Fruit fly (Drosophila melanogaster) whole organism, adult: Measurements from ENCODE around the gene CG6345.

Experiments
- CG11617 ChIP-seq: fragments of 200-800 bp; sonication (Bioruptor generic); optimal IDR thresholded peaks from 2 replicates; lab custom pipeline; 2017; ENCODE audit warnings: mild to moderate bottlenecking, missing biosample characterization, missing genetic modification reagents, missing genetic modification characterization
- CG12768 ChIP-seq: fragments of 200-800 bp; sonication (Bioruptor generic); optimal IDR thresholded peaks from 2 replicates; lab custom pipeline; 2017; ENCODE audit warnings: missing biosample characterization, missing genetic modification characterization, mild to moderate bottlenecking, moderate library complexity, missing genetic modification reagents
- CG14711 ChIP-seq: fragments of 200-800 bp; sonication (Bioruptor generic); optimal IDR thresholded peaks from 2 replicates; lab custom pipeline; 2018; ENCODE audit warnings: missing biosample characterization, mild to moderate bottlenecking, missing genetic modification characterization, moderate library complexity
- CG1620 ChIP-seq: fragments of 200-800 bp; sonication (Bioruptor generic); optimal IDR thresholded peaks from 2 replicates; lab custom pipeline; 2016; ENCODE audit warnings: missing biosample characterization, missing genetic modification characterization
- CG33017 ChIP-seq: fragments of 200-800 bp; sonication (Bioruptor generic); optimal IDR thresholded peaks from 2 replicates; lab custom pipeline; 2018; ENCODE audit warnings: missing biosample characterization, mild to moderate bottlenecking, missing genetic modification characterization, moderate library complexity
- CG5204 ChIP-seq: fragments of 200-800 bp; sonication (Bioruptor generic); optimal IDR thresholded peaks from 2 replicates; lab custom pipeline; 2016; ENCODE audit warnings: missing biosample characterization, missing genetic modification characterization
- CG7045 ChIP-seq: fragments of 200-800 bp; sonication (Bioruptor generic); optimal IDR thresholded peaks from 2 replicates; lab custom pipeline; 2017; ENCODE audit warnings: missing biosample characterization, mild to moderate bottlenecking, missing genetic modification characterization
- CG7101 ChIP-seq: fragments of 200-800 bp; sonication (Bioruptor generic); optimal IDR thresholded peaks from 2 replicates; lab custom pipeline; 2018; ENCODE audit warnings: missing biosample characterization, mild to moderate bottlenecking, missing genetic modification characterization, moderate library complexity
- Clk ChIP-seq: fragments of 200-800 bp; sonication (Bioruptor generic); optimal IDR thresholded peaks from 2 replicates; lab custom pipeline; 2017; ENCODE audit warnings: missing biosample characterization, missing genetic modification characterization
- Crg-1 ChIP-seq: fragments of 200-800 bp; sonication (Bioruptor generic); optimal IDR thresholded peaks from 2 replicates; lab custom pipeline; 2016; ENCODE audit warnings: missing biosample characterization, missing genetic modification characterization
- Hr96 ChIP-seq: fragments of 200-800 bp; sonication (Bioruptor generic); optimal IDR thresholded peaks from 2 replicates; lab custom pipeline; 2016; ENCODE audit warnings: missing biosample characterization, missing genetic modification characterization
- Mnt ChIP-seq: fragments of 200-800 bp; sonication (Bioruptor generic); optimal IDR thresholded peaks from 2 replicates; lab custom pipeline; 2016; ENCODE audit warnings: missing biosample characterization, mild to moderate bottlenecking, missing genetic modification characterization
- bab1 ChIP-seq: fragments of 200-800 bp; sonication (Bioruptor generic); optimal IDR thresholded peaks from 3 replicates; lab custom pipeline; 2019; ENCODE audit warnings: missing biosample characterization, mild to moderate bottlenecking, missing genetic modification characterization, moderate library complexity
- cic ChIP-seq: fragments of 200-800 bp; sonication (Bioruptor generic); optimal IDR thresholded peaks from 2 replicates; lab custom pipeline; 2017; ENCODE audit warnings: missing biosample characterization, mild to moderate bottlenecking, missing genetic modification characterization, moderate library complexity
- cnc ChIP-seq, 2 experiments: fragments of >200 bp; optimal IDR thresholded peaks; 2 replicates each; lab custom pipeline; 2017
- kay ChIP-seq: fragments of 200-800 bp; sonication (Bioruptor generic); peaks from one replicate; lab custom pipeline; 2016; ENCODE audit warnings: missing biosample characterization, missing genetic modification characterization, borderline replicate concordance
- ovo ChIP-seq: fragments of 200-800 bp; sonication (Bioruptor generic); optimal IDR thresholded peaks from 2 replicates; lab custom pipeline; 2016; ENCODE audit warnings: missing biosample characterization, missing genetic modification characterization
- pad ChIP-seq: fragments of 200-800 bp; sonication (Bioruptor generic); optimal IDR thresholded peaks from 3 replicates; lab custom pipeline; 2017; ENCODE audit warnings: missing biosample characterization, missing genetic modification characterization, mild to moderate bottlenecking, moderate library complexity, missing genetic modification reagents
- tj ChIP-seq: fragments of 200-800 bp; sonication (Bioruptor generic); optimal IDR thresholded peaks from 3 replicates; lab custom pipeline; 2017; ENCODE audit warnings: missing biosample characterization, mild to moderate bottlenecking, missing genetic modification characterization, moderate library complexity
- toe ChIP-seq: fragments of 200-800 bp; sonication (Bioruptor generic); optimal IDR thresholded peaks from 2 replicates; lab custom pipeline; 2016; ENCODE audit warnings: missing biosample characterization, missing genetic modification characterization

CG6345 gene

dm6 chr3R:10415923-10416322 lies at the start of gene CG6345:
CG6345 (minus strand) TSS chr3R:10416046.
- peak; percentile 42 for TF ChIP-seq CG14711 (tag; lab: Kevin White, UChicago)
- TF ChIP-seq cnc (optimal IDR thresholded peaks at IDR 0.05; lab: Kevin White, UChicago), result no peak
- no peak for TF ChIP-seq CG7045 (GFP tag; lab: Kevin White, UChicago)
- TF ChIP-seq Crg-1 (GFP tag; lab: Kevin White, UChicago), result peak; percentile 40
- TF ChIP-seq CG1620, result peak; percentile 63
- TF ChIP-seq CG5204, result no peak
- TF ChIP-seq CG11617 (GFP tag; lab: Kevin White, UChicago), result peak; percentile 31
- TF ChIP-seq bab1 (GFP tag; lab: Kevin White, UChicago), result peak; percentile 90
- TF ChIP-seq CG12768 (GFP tag; lab: Kevin White, UChicago), result no peak
- TF ChIP-seq kay (GFP tag; lab: Kevin White, UChicago), result no peak
- no peak for TF ChIP-seq Clk (GFP tag; lab: Kevin White, UChicago)
- peak; percentile 38 for TF ChIP-seq CG7101 (tag; lab: Kevin White, UChicago)
- peak; percentile 37 for TF ChIP-seq toe
- no peak for TF ChIP-seq tj
- TF ChIP-seq ovo (GFP tag; lab: Kevin White, UChicago), result no peak
- TF ChIP-seq Hr96 (GFP tag; lab: Kevin White, UChicago), result peak; percentile 48
- no peak for TF ChIP-seq CG33017 (tag; lab: Kevin White, UChicago)
- TF ChIP-seq cic (GFP tag; lab: Kevin White, UChicago), result no peak
- peak; percentile 64 for TF ChIP-seq Mnt (GFP tag; lab: Kevin White, UChicago)
- TF ChIP-seq pad, result peak; percentile 42

dm6 chr3R:10463548-10463947 lies 47.7 kb upstream of the CG6345 start:
- TF ChIP-seq CG12768 (GFP tag; lab: Kevin White, UChicago) (no peak), Clk (GFP tag; lab: Kevin White, UChicago) (no peak)

- TF ChIP-seq cnc (optimal IDR thresholded peaks at IDR 0.05; lab: Kevin White, UChicago) (no peak), bab1 (GFP tag; lab: Kevin White, UChicago) (no peak), Crg-1 (GFP tag; lab: Kevin White, UChicago) (no peak), kay (GFP tag; lab: Kevin White, UChicago) (no peak), CG14711 (tag; lab: Kevin White, UChicago) (no peak), CG11617 (GFP tag; lab: Kevin White, UChicago) (no peak), Hr96 (GFP tag; lab: Kevin White, UChicago) (no peak), Mnt (GFP tag; lab: Kevin White, UChicago) (no peak), cic (GFP tag; lab: Kevin White, UChicago) (no peak), ovo (GFP tag; lab: Kevin White, UChicago) (no peak), Clk (GFP tag; lab: Kevin White, UChicago) (no peak), tj (no peak)
These were observed 39.1 kb upstream of the CG6345 start for dm6 chr3R:10454909-10455308.

dm6 chr3R:10448957-10449356 lies 33.1 kb upstream of the CG6345 start:
- TF ChIP-seq tj (no peak), Crg-1 (GFP tag; lab: Kevin White, UChicago) (no peak), CG12768 (GFP tag; lab: Kevin White, UChicago) (no peak), bab1 (GFP tag; lab: Kevin White, UChicago) (no peak), Hr96 (GFP tag; lab: Kevin White, UChicago) (no peak), CG33017 (tag; lab: Kevin White, UChicago) (no peak), CG14711 (tag; lab: Kevin White, UChicago) (no peak), toe (no peak), kay (GFP tag; lab: Kevin White, UChicago) (no peak), ovo (GFP tag; lab: Kevin White, UChicago) (no peak), CG11617 (GFP tag; lab: Kevin White, UChicago) (no peak), CG5204 (no peak), cnc (optimal IDR thresholded peaks at IDR 0.05; lab: Kevin White, UChicago) (no peak), CG7045 (GFP tag; lab: Kevin White, UChicago) (no peak), Clk (GFP tag; lab: Kevin White, UChicago) (no peak), CG1620 (no peak), cic (GFP tag; lab: Kevin White, UChicago) (no peak)

- TF ChIP-seq CG5204, result no peak
- TF ChIP-seq CG7045 (GFP tag; lab: Kevin White, UChicago), result no peak
- no peak for TF ChIP-seq Clk (GFP tag; lab: Kevin White, UChicago)
- TF ChIP-seq CG33017 (tag; lab: Kevin White, UChicago), result no peak
- no peak for TF ChIP-seq toe
- TF ChIP-seq CG7101 (tag; lab: Kevin White, UChicago), result no peak
- no peak for TF ChIP-seq tj
- TF ChIP-seq Crg-1 (GFP tag; lab: Kevin White, UChicago), result no peak
- TF ChIP-seq cnc (optimal IDR thresholded peaks at IDR 0.05; lab: Kevin White, UChicago), result no peak
- no peak for TF ChIP-seq CG12768 (GFP tag; lab: Kevin White, UChicago)
- no peak for TF ChIP-seq kay (GFP tag; lab: Kevin White, UChicago)
- no peak for TF ChIP-seq pad
- no peak for TF ChIP-seq Mnt (GFP tag; lab: Kevin White, UChicago)
These were observed 21.1 kb upstream of the CG6345 start for dm6 chr3R:10436989-10437388.

dm6 chr3R:10434489-10434888 lies 18.6 kb upstream of the CG6345 start, which contains the start of gene Cyp12e1:
Cyp12e1 (plus strand) TSS chr3R:10434789.
- peak; percentile 84 for TF ChIP-seq kay (GFP tag; lab: Kevin White, UChicago)
- no peak for TF ChIP-seq CG33017 (tag; lab: Kevin White, UChicago)
